Worm (Caenorhabditis elegans): ENCODE results near the gene srw-82.

srw-82 gene

DNA sequence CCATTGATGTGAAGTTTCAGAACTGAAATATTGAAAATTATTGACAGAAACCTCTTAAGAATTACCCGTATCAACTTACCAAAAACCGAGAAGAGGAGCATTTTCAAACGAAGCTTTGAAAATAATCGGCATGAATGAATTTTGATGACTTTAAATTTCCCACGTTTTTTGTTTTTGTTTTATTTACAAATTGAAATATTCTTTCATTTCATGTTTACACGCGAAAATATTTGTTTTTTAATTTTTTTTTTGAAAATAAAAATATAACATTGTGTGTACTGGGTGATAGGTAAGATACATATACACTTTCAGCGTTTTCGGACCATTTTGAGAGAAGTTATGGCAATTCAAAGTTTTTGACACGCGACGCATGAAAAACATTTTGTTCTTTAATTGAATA lies 35.9 kb upstream of the srw-82 start, which contains the start of gene Y51A2B.9:
Y51A2B.9 (minus strand) TSS at position 101 of the 400 bp plus-strand sequence.
- no peak for TF ChIP-seq hrde-1 (tag; optimal IDR thresholded peaks at IDR 0.05; ENCODE audit: borderline replicate concordance)
- TF ChIP-seq Y79H2A.3 (GFP tag; conservative IDR thresholded peaks at IDR 0.05): no peak
- no peak for TF ChIP-seq F39B2.1 (GFP tag; IDR thresholded peaks at IDR 0.05)
- TF ChIP-seq lag-1 (GFP tag; IDR thresholded peaks at IDR 0.05): no peak
- no peak for TF ChIP-seq egl-18 (GFP tag; IDR thresholded peaks at IDR 0.05)
- TF ChIP-seq nhr-120 (GFP tag; IDR thresholded peaks at IDR 0.05): no peak
- no peak for TF ChIP-seq hsf-1 (GFP tag; IDR thresholded peaks at IDR 0.05)
- no peak for TF ChIP-seq B0261.1 (tag; optimal IDR thresholded peaks at IDR 0.05)
- TF ChIP-seq C06A6.2 (GFP tag; conservative IDR thresholded peaks at IDR 0.05): no peak
- TF ChIP-seq pbrm-1 (GFP tag; IDR thresholded peaks at IDR 0.05): no peak

DNA sequence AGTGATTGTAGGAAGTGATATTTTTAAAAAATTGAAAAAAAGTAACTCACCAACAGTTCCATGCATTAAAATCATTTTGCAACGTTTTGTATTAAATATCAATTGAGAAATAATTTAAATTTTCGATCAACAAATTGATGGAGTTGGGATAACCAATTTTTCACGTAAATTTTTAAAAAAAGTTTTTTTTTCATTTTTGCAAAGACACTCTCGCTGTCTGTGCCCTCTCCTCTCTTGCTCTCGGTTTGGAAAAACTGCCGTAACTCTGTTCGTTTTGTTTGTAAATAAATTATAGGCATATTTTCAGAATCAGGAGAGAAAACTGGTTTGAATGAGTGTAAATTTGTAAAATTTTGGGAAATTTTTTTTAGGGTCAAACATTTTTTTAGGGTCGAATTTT lies 33.7 kb upstream of the srw-82 start, which contains the start of gene Y51A2B.16:
Y51A2B.16 (minus strand) TSS at position 101 of the 400 bp plus-strand sequence.
- no peak for TF ChIP-seq nhr-80 (tag; optimal IDR thresholded peaks at IDR 0.05)
- no peak for TF ChIP-seq ztf-28 (GFP tag; IDR thresholded peaks at IDR 0.05)
- no peak for TF ChIP-seq him-1 (tag; optimal IDR thresholded peaks at IDR 0.05)
- no peak for TF ChIP-seq nhr-27 (tag; optimal IDR thresholded peaks at IDR 0.05)
- no peak for TF ChIP-seq bed-1 (GFP tag; IDR thresholded peaks at IDR 0.05)
- TF ChIP-seq rcor-1 (GFP tag; IDR thresholded peaks at IDR 0.05): no peak
- no peak for TF ChIP-seq nfyb-1 (GFP tag; IDR thresholded peaks at IDR 0.05)
- no peak for TF ChIP-seq pha-4 (tag; optimal IDR thresholded peaks at IDR 0.05)
- no peak for TF ChIP-seq Y95B8A.8 (GFP tag; IDR thresholded peaks at IDR 0.05)
- TF ChIP-seq dpl-1 (GFP tag; optimal IDR thresholded peaks at IDR 0.05): no peak
- TF ChIP-seq lsy-27 (tag; optimal IDR thresholded peaks at IDR 0.05; ENCODE audit: borderline replicate concordance, insufficient read depth): no peak
- TF ChIP-seq Y79H2A.3 (GFP tag; conservative IDR thresholded peaks at IDR 0.05): no peak
- TF ChIP-seq aptf-3 (GFP tag; IDR thresholded peaks at IDR 0.05): no peak
- TF ChIP-seq snpc-1.1 (tag; optimal IDR thresholded peaks at IDR 0.05; ENCODE audit: insufficient read depth): no peak
- TF ChIP-seq dox-1 (GFP tag; IDR thresholded peaks at IDR 0.05): no peak
- no peak for TF ChIP-seq mcd-1 (GFP tag; IDR thresholded peaks at IDR 0.05)
- TF ChIP-seq tbx-9 (tag; optimal IDR thresholded peaks at IDR 0.05; ENCODE audit: borderline replicate concordance): no peak
- TF ChIP-seq zfh-2 (GFP tag; conservative IDR thresholded peaks at IDR 0.05): no peak

DNA sequence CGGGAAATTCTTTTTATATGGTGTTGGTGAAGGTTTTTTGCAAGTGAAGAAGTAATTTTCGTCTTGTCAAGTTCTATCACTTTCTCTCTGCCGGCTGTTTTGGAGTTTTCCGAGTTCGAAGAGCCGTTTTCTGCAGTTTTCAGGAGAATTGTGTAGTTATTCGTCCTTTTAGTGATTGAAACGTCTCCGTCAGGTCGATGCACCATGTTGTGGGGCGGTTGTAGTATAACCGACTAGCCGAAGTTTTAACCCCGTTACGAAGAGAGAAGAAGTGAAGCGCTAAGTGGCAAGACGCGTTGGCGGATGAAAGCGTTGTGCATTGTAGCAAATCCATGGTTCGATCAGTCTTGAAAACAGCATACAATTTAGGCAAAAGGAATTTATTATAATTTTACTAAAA lies 28.8 kb upstream of the srw-82 start:
- TF ChIP-seq snpc-1.1 (tag; optimal IDR thresholded peaks at IDR 0.05; ENCODE audit: insufficient read depth): no peak
- no peak for TF ChIP-seq pbrm-1 (GFP tag; IDR thresholded peaks at IDR 0.05)
- no peak for TF ChIP-seq let-526 (GFP tag; IDR thresholded peaks at IDR 0.05)
- no peak for TF ChIP-seq ceh-58 (GFP tag; IDR thresholded peaks at IDR 0.05)
- no peak for TF ChIP-seq F57A8.1 (GFP tag; optimal IDR thresholded peaks at IDR 0.05)
- no peak for TF ChIP-seq egl-44 (GFP tag; IDR thresholded peaks at IDR 0.05)
- TF ChIP-seq mcd-1 (GFP tag; IDR thresholded peaks at IDR 0.05): no peak
- TF ChIP-seq aptf-3 (GFP tag; IDR thresholded peaks at IDR 0.05): no peak
- no peak for TF ChIP-seq gei-17 (GFP tag; optimal IDR thresholded peaks at IDR 0.05)
- TF ChIP-seq F37B4.10 (GFP tag; IDR thresholded peaks at IDR 0.05): no peak
- TF ChIP-seq attf-3 (GFP tag; conservative IDR thresholded peaks at IDR 0.05): no peak
- no peak for TF ChIP-seq aptf-2 (GFP tag; conservative IDR thresholded peaks at IDR 0.05)
- no peak for TF ChIP-seq ccch-3 (GFP tag; optimal IDR thresholded peaks at IDR 0.05)
- TF ChIP-seq C06A6.2 (GFP tag; conservative IDR thresholded peaks at IDR 0.05): no peak
- no peak for TF ChIP-seq ceh-27 (GFP tag; optimal IDR thresholded peaks at IDR 0.05)
